Fruit fly (Drosophila melanogaster) whole organism, prepupa: Measurements from ENCODE around the gene Spt20.

Source experiments
- CG10669 ChIP-seq: fragments of 200-800 bp; sonication (Bioruptor generic); optimal IDR thresholded peaks from 3 replicates; lab custom pipeline; 2018; ENCODE audit warnings: missing biosample characterization, mild to moderate bottlenecking, missing genetic modification characterization, moderate library complexity
- CG11294 ChIP-seq: fragments of 200-800 bp; sonication (Bioruptor generic); IDR thresholded peaks from 2 replicates; pipeline ENCODE4 v1.3.6; 2022; ENCODE audit warnings: missing biosample characterization, missing genetic modification characterization
- CG15336 ChIP-seq: fragments of 200-800 bp; sonication (Bioruptor generic); IDR thresholded peaks from 2 replicates; pipeline ENCODE4 v1.3.6; 2022; ENCODE audit warnings: missing biosample characterization, missing genetic modification characterization
- CG1621 ChIP-seq: fragments of 200-800 bp; sonication (Bioruptor generic); optimal IDR thresholded peaks from 3 replicates; lab custom pipeline; 2018; ENCODE audit warnings: missing biosample characterization, mild to moderate bottlenecking, missing genetic modification characterization
- CG31627 ChIP-seq: fragments of 200-800 bp; sonication (Bioruptor generic); optimal IDR thresholded peaks from 3 replicates; lab custom pipeline; 2016; ENCODE audit warnings: missing biosample characterization, missing genetic modification characterization
- CG32006 ChIP-seq: fragments of 200-800 bp; sonication (Bioruptor generic); optimal IDR thresholded peaks from 3 replicates; lab custom pipeline; 2017; ENCODE audit warnings: missing biosample characterization, mild to moderate bottlenecking, missing genetic modification characterization
- CG34406 ChIP-seq: fragments of 200-800 bp; sonication (Bioruptor generic); optimal IDR thresholded peaks from 3 replicates; lab custom pipeline; 2016; ENCODE audit warnings: missing biosample characterization, missing genetic modification characterization
- CG3919 ChIP-seq: fragments of 200-800 bp; sonication (Bioruptor generic); optimal IDR thresholded peaks from 3 replicates; lab custom pipeline; 2016; ENCODE audit warnings: missing biosample characterization, missing genetic modification characterization
- CG6163 ChIP-seq: fragments of 200-800 bp; sonication (Bioruptor generic); IDR thresholded peaks from 3 replicates; pipeline ENCODE4 v1.3.6; 2022; ENCODE audit warnings: missing biosample characterization, missing genetic modification characterization
- CG6792 ChIP-seq: fragments of 200-800 bp; sonication (Bioruptor generic); optimal IDR thresholded peaks from 3 replicates; lab custom pipeline; 2016; ENCODE audit warnings: missing biosample characterization, missing genetic modification characterization
- CG6808 ChIP-seq: fragments of 200-800 bp; sonication (Bioruptor generic); optimal IDR thresholded peaks from 3 replicates; lab custom pipeline; 2017; ENCODE audit warnings: missing biosample characterization, missing genetic modification characterization, mild to moderate bottlenecking, moderate library complexity, missing genetic modification reagents
- CG6854 ChIP-seq: fragments of 200-800 bp; sonication (Bioruptor generic); optimal IDR thresholded peaks from 2 replicates; lab custom pipeline; 2017; ENCODE audit warnings: missing biosample characterization, mild to moderate bottlenecking, missing genetic modification characterization
- CG8119 ChIP-seq: fragments of 200-800 bp; sonication (Bioruptor generic); IDR thresholded peaks from 3 replicates; pipeline ENCODE4 v1.3.6; 2022; ENCODE audit warnings: missing biosample characterization, missing genetic modification characterization
- CG8319 ChIP-seq: fragments of 200-800 bp; sonication (Bioruptor generic); optimal IDR thresholded peaks from 3 replicates; lab custom pipeline; 2016; ENCODE audit warnings: missing biosample characterization, missing genetic modification characterization
- Eip75B ChIP-seq: fragments of 200-800 bp; sonication (Bioruptor generic); optimal IDR thresholded peaks from 3 replicates; lab custom pipeline; 2016; ENCODE audit warnings: missing biosample characterization, missing genetic modification characterization
- Eip78C ChIP-seq: fragments of 200-800 bp; sonication (Bioruptor generic); peaks from one replicate; lab custom pipeline; 2016; ENCODE audit warnings: missing biosample characterization, missing genetic modification characterization
- Ets21C ChIP-seq: fragments of 200-800 bp; sonication (Bioruptor generic); optimal IDR thresholded peaks from 3 replicates; lab custom pipeline; 2016; ENCODE audit warnings: missing biosample characterization, missing genetic modification characterization
- Ets96B ChIP-seq: fragments of 200-800 bp; optimal IDR thresholded peaks from 2 replicates; lab custom pipeline; 2019; ENCODE audit warnings: missing biosample characterization, mild to moderate bottlenecking, missing genetic modification characterization, moderate library complexity
- Gug ChIP-seq: fragments of 200-800 bp; sonication (Bioruptor generic); IDR thresholded peaks from 2 replicates; pipeline ENCODE4 v1.3.6; 2022; ENCODE audit warnings: missing biosample characterization, missing genetic modification characterization
- Hr38 ChIP-seq: sonication (Bioruptor generic); optimal IDR thresholded peaks from 2 replicates; lab custom pipeline; 2016; ENCODE audit warnings: missing biosample characterization, missing genetic modification characterization
- Hr4 ChIP-seq: fragments of 200-800 bp; sonication (Bioruptor generic); optimal IDR thresholded peaks from 3 replicates; lab custom pipeline; 2016; ENCODE audit warnings: missing biosample characterization, missing genetic modification characterization
- Lpt ChIP-seq: fragments of 200-800 bp; sonication (Bioruptor generic); optimal IDR thresholded peaks from 3 replicates; lab custom pipeline; 2016; ENCODE audit warnings: missing biosample characterization, missing genetic modification characterization
- Met ChIP-seq: fragments of 200-800 bp; sonication (Bioruptor generic); optimal IDR thresholded peaks from 3 replicates; lab custom pipeline; 2016; ENCODE audit warnings: missing biosample characterization, missing genetic modification characterization
- OdsH ChIP-seq: fragments of 200-800 bp; sonication (Bioruptor generic); optimal IDR thresholded peaks from 3 replicates; lab custom pipeline; 2016; ENCODE audit warnings: missing biosample characterization, missing genetic modification characterization
- Smox ChIP-seq: fragments of 200-800 bp; sonication (Bioruptor generic); optimal IDR thresholded peaks from 3 replicates; lab custom pipeline; 2016; ENCODE audit warnings: missing biosample characterization, missing genetic modification characterization
- Sox14 ChIP-seq: fragments of 200-800 bp; sonication (Bioruptor generic); optimal IDR thresholded peaks from 3 replicates; lab custom pipeline; 2016; ENCODE audit warnings: missing biosample characterization, missing genetic modification characterization
- acj6 ChIP-seq: fragments of 200-800 bp; sonication (Bioruptor generic); optimal IDR thresholded peaks from 3 replicates; lab custom pipeline; 2016; ENCODE audit warnings: missing biosample characterization, missing genetic modification characterization
- cyc ChIP-seq: fragments of 200-800 bp; sonication (Bioruptor generic); optimal IDR thresholded peaks from 3 replicates; lab custom pipeline; 2016; ENCODE audit warnings: missing biosample characterization, missing genetic modification characterization
- dac ChIP-seq: fragments of 200-800 bp; sonication (Bioruptor generic); optimal IDR thresholded peaks from 2 replicates; lab custom pipeline; 2017; ENCODE audit warnings: missing biosample characterization, mild to moderate bottlenecking, missing genetic modification characterization
- dsx ChIP-seq: fragments of 200-800 bp; optimal IDR thresholded peaks from 3 replicates; lab custom pipeline; 2019; ENCODE audit warnings: missing biosample characterization, mild to moderate bottlenecking, missing genetic modification characterization, moderate library complexity; ENCODE audit not compliant: poor library complexity, severe bottlenecking
- eg ChIP-seq: fragments of 200-800 bp; sonication (Bioruptor generic); IDR thresholded peaks from 3 replicates; pipeline ENCODE4 v1.3.6; 2022; ENCODE audit warnings: missing biosample characterization, missing genetic modification characterization
- fkh ChIP-seq: fragments of 200-800 bp; sonication (Bioruptor generic); optimal IDR thresholded peaks from 3 replicates; lab custom pipeline; 2017; ENCODE audit warnings: missing biosample characterization, mild to moderate bottlenecking, missing genetic modification characterization, moderate library complexity
- net ChIP-seq: fragments of 200-800 bp; sonication (Bioruptor generic); optimal IDR thresholded peaks from 3 replicates; lab custom pipeline; 2016; ENCODE audit warnings: missing biosample characterization, missing genetic modification characterization
- pdm3 ChIP-seq: fragments of 200-800 bp; sonication (Bioruptor generic); optimal IDR thresholded peaks from 3 replicates; lab custom pipeline; 2016; ENCODE audit warnings: missing biosample characterization, missing genetic modification characterization
- salr ChIP-seq, 2 experiments: fragments of 200-800 bp; sonication (Bioruptor generic); optimal IDR thresholded peaks; 3 replicates each; lab custom pipeline; 2016 to 2018; ENCODE audit warnings: missing biosample characterization in 2 of 2, missing genetic modification characterization in 2 of 2, mild to moderate bottlenecking in 1 of 2
- spab ChIP-seq: fragments of 200-800 bp; sonication (Bioruptor generic); optimal IDR thresholded peaks from 2 replicates; lab custom pipeline; 2017; ENCODE audit warnings: missing biosample characterization, mild to moderate bottlenecking, missing genetic modification characterization, missing genetic modification reagents
- ss ChIP-seq, 2 experiments: fragments of 200-800 bp; sonication (Bioruptor generic); optimal IDR thresholded peaks; 2 replicates in 1 of 2; 3 replicates in 1 of 2; lab custom pipeline; 2017 to 2018; ENCODE audit warnings: mild to moderate bottlenecking in 2 of 2, missing biosample characterization in 2 of 2, missing genetic modification characterization in 2 of 2, moderate library complexity in 1 of 2
- topi ChIP-seq: fragments of 200-800 bp; sonication (Bioruptor generic); optimal IDR thresholded peaks from 3 replicates; lab custom pipeline; 2016; ENCODE audit warnings: missing biosample characterization, missing genetic modification characterization
- vri ChIP-seq: fragments of 200-800 bp; sonication (Bioruptor generic); optimal IDR thresholded peaks from 3 replicates; lab custom pipeline; 2016; ENCODE audit warnings: missing biosample characterization, mild to moderate bottlenecking, missing genetic modification characterization

Spt20 gene

dm6 chr3L:13488129-13488876 is 14.2 kb upstream of the Spt20 start (continued):
- TF ChIP-seq Sox14 (GFP tag; lab: Kevin White, UChicago) = peak; percentile 58
- TF ChIP-seq CG6792 (GFP tag; lab: Kevin White, UChicago) = peak; percentile 5
- TF ChIP-seq Hr38 (GFP tag; lab: Kevin White, UChicago) = no peak
- peak; percentile 57 for TF ChIP-seq Smox (GFP tag; lab: Kevin White, UChicago)
- TF ChIP-seq CG34406 (GFP tag; lab: Kevin White, UChicago) = peak; percentile 28
- TF ChIP-seq Hr4 = peak; percentile 46
- TF ChIP-seq eg (GFP tag; lab: Robert Waterston, UW) = peak; percentile 16; the same call in 1 of the 3 replicates
- peak; percentile 26 for TF ChIP-seq CG8319 (GFP tag; lab: Kevin White, UChicago)
- no peak for TF ChIP-seq dac (GFP tag; lab: Kevin White, UChicago)
- no peak for TF ChIP-seq Ets96B (tag; lab: Kevin White, UChicago)
- TF ChIP-seq cyc (GFP tag; lab: Kevin White, UChicago) = peak; percentile 58
- peak; percentile 3 for TF ChIP-seq pdm3
- TF ChIP-seq, all 60 proteins: peak for 36

- no peak for TF ChIP-seq spab (GFP tag; lab: Kevin White, UChicago)
- no peak for TF ChIP-seq CG1621 (tag; lab: Kevin White, UChicago)
- peak; percentile 63 for TF ChIP-seq fkh (GFP tag; lab: Kevin White, UChicago)
- no peak for TF ChIP-seq Eip75B (GFP tag; lab: Kevin White, UChicago)
- TF ChIP-seq CG6163 (GFP tag; lab: Robert Waterston, UW) = no peak
Measured at dm6 chr3L:13489193-13489752, 13.2 kb upstream of the Spt20 start.

- no peak for TF ChIP-seq CG6808
- TF ChIP-seq fkh (GFP tag; lab: Kevin White, UChicago) = peak; percentile 25
- TF ChIP-seq Eip78C (GFP tag; lab: Kevin White, UChicago) = peak; percentile 26
- no peak for TF ChIP-seq CG3919 (GFP tag; lab: Kevin White, UChicago)
Measured at dm6 chr3L:13490689-13491348, 11.7 kb upstream of the Spt20 start.

dm6 chr3L:13494363-13495015 is 8.0 kb upstream of the Spt20 start:
- peak; percentile 72 for TF ChIP-seq net (GFP tag; lab: Kevin White, UChicago)
- TF ChIP-seq spab (GFP tag; lab: Kevin White, UChicago) = peak; percentile 72
- TF ChIP-seq CG6163 (GFP tag; lab: Robert Waterston, UW) = peak; percentile 93
- TF ChIP-seq topi = peak; percentile 31
- peak; percentile 20 for TF ChIP-seq Met (GFP tag; lab: Kevin White, UChicago)
- TF ChIP-seq CG32006 (GFP tag; lab: Kevin White, UChicago) = no peak
- TF ChIP-seq acj6 = peak; percentile 9
- no peak for TF ChIP-seq Gug (GFP tag; lab: Robert Waterston, UW)
- peak; percentile 62 for TF ChIP-seq CG6854
- no peak for TF ChIP-seq CG11294
- no peak for TF ChIP-seq CG31627 (GFP tag; lab: Kevin White, UChicago)
- TF ChIP-seq CG8119 (GFP tag; lab: Robert Waterston, UW) = peak; percentile 62; the same call in 2 of the 3 replicates
- TF ChIP-seq eg (GFP tag; lab: Robert Waterston, UW) = peak; percentile 68
- no peak for TF ChIP-seq fkh (GFP tag; lab: Kevin White, UChicago)
- TF ChIP-seq dsx = peak; percentile 40
- TF ChIP-seq Sox14 (GFP tag; lab: Kevin White, UChicago) = peak; percentile 35
- TF ChIP-seq Ets21C (GFP tag; lab: Kevin White, UChicago) = no peak
- peak; percentile 59 for TF ChIP-seq CG3919 (GFP tag; lab: Kevin White, UChicago)
- peak in 1 of 2 experiments; percentile 14 for TF ChIP-seq salr (GFP tag; optimal IDR thresholded peaks at IDR 0.05; lab: Kevin White, UChicago)
- peak; percentile 68 for TF ChIP-seq CG34406 (GFP tag; lab: Kevin White, UChicago)
- peak; percentile 75 for TF ChIP-seq vri (GFP tag; lab: Kevin White, UChicago)
- peak; percentile 88 for TF ChIP-seq Eip78C (GFP tag; lab: Kevin White, UChicago)
- peak; percentile 67 for TF ChIP-seq CG15336 (GFP tag; lab: Robert Waterston, UW)
- peak; percentile 46 for TF ChIP-seq CG10669
- TF ChIP-seq CG8319 (GFP tag; lab: Kevin White, UChicago) = no peak
- TF ChIP-seq OdsH (GFP tag; lab: Kevin White, UChicago) = peak; percentile 42
- TF ChIP-seq Eip75B (GFP tag; lab: Kevin White, UChicago) = peak; percentile 14
- peak; percentile 79 for TF ChIP-seq CG6808
- TF ChIP-seq Lpt (GFP tag; lab: Kevin White, UChicago) = peak; percentile 55
- TF ChIP-seq ss (GFP tag; optimal IDR thresholded peaks at IDR 0.05; lab: Kevin White, UChicago) = peak; percentile 88 to 89
